Fruit fly (Drosophila melanogaster) S2 (cell line): Measurements from ENCODE around the gene CG46512.
"Not testable (repeated sequence)": the region's sequence is repeated elsewhere in the genome, so short reads cannot be mapped to it uniquely, and the experiment has no call there.

Experiments
- CG8478 ChIP-seq: fragments of >200 bp; optimal IDR thresholded peaks from 2 replicates; lab custom pipeline; 2018
- CTCF ChIP-seq, 2 experiments: fragments of >200 bp; optimal IDR thresholded peaks; 2 replicates each; lab custom pipeline; 2018

DNA sequence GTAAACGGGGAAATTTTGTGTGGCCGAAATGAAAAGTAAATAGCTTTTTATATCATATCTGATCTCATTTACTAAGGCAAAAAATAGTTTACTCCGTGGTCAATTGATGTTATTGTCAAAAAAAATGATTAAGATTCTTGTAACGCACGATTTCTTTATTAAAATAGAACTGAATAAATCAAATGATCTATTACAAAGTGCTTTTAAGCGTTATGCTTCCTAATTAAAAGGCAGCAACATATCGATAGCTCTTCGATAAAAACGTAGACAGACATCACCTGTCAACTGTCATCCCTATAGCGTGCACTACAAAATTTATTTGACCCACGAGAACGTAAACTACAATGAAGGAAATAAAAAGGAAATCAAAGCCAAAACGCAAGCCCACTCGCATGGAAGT is 19.8 kb upstream of the CG46512 start, which contains the start of gene CG46508:
- not testable (repeated sequence) for TF ChIP-seq CG8478 (lab: Kevin White, UChicago); CTCF (optimal IDR thresholded peaks at IDR 0.05; lab: Kevin White, UChicago)
